Fruit fly (Drosophila melanogaster) S2 (cell line): ENCODE data around the gene PQBP1.

Experiments
- CG8478 ChIP-seq: fragments of >200 bp; optimal IDR thresholded peaks from 2 replicates; lab custom pipeline; 2018
- CTCF ChIP-seq, 2 experiments: fragments of >200 bp; optimal IDR thresholded peaks; 2 replicates each; lab custom pipeline; 2018

DNA sequence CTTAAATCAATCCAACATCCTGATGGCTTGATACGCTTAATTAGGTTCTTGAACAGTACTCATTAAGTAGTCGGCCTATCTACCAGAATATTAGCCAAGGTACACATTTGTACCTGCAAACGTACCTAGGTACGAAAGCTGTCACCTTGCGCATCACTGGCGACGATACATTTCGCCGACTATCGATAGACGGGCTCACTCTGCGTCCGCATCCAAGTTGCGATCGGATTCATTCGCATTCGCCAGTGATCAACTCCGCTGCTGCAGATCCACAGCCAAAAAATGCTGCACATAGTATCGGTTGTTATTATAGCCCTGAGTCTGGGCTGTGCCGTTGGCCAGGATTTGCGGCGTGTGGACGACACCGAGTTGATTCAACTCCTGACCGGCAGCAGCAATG lies 18.1 kb upstream of the PQBP1 start, which contains the start of gene CG11790:
- TF ChIP-seq CTCF (optimal IDR thresholded peaks at IDR 0.05; lab: Kevin White, UChicago) (no peak), CG8478 (lab: Kevin White, UChicago) (no peak)
